Fruit fly (Drosophila melanogaster): ENCODE data around the gene dnk.

The dnk gene

dm6 chr3R:19031210-19031609 lies 50.4 kb downstream of the dnk start, which contains the start of the genes Prp18 and CG6013 (continued):
- TF ChIP-seq CG6254 (GFP tag; optimal IDR thresholded peaks at IDR 0.05) (peak; percentile 14), CG2875 (GFP tag; optimal IDR thresholded peaks at IDR 0.05) (no peak), CG9609 (GFP tag; optimal IDR thresholded peaks at IDR 0.05) (no peak), pum (GFP tag; optimal IDR thresholded peaks at IDR 0.05) (no peak), hkb (optimal IDR thresholded peaks at IDR 0.05) (no peak), hkb (GFP tag; IDR thresholded peaks at IDR 0.05) (no peak), Oaz (GFP tag; IDR thresholded peaks at IDR 0.05) (no peak), CG16815 (GFP tag; optimal IDR thresholded peaks at IDR 0.05) (no peak), CG31388 (GFP tag; optimal IDR thresholded peaks at IDR 0.05) (no peak), CG8089 (GFP tag; optimal IDR thresholded peaks at IDR 0.05) (no peak), Pdp1 (GFP tag; optimal IDR thresholded peaks at IDR 0.05) (no peak), crol (GFP tag; IDR thresholded peaks at IDR 0.05) (no peak), otp (GFP tag; IDR thresholded peaks at IDR 0.05) (no peak), rib (GFP tag; IDR thresholded peaks at IDR 0.05) (no peak), ash1 (GFP tag; optimal IDR thresholded peaks at IDR 0.05) (no peak), zfh1 (GFP tag; IDR thresholded peaks at IDR 0.05) (peak; percentile 32; the same call in 1 of the 3 replicates), Ets65A (GFP tag) (no peak), her (GFP tag; optimal IDR thresholded peaks at IDR 0.05) (no peak), CG7928 (GFP tag; optimal IDR thresholded peaks at IDR 0.05) (no peak), CG12744 (GFP tag; optimal IDR thresholded peaks at IDR 0.05) (no peak), CG8290 (GFP tag; optimal IDR thresholded peaks at IDR 0.05) (no peak), CG8290 (tag; optimal IDR thresholded peaks at IDR 0.05) (no peak), gcm (GFP tag; optimal IDR thresholded peaks at IDR 0.05) (peak; percentile 44), Antp (GFP tag; optimal IDR thresholded peaks at IDR 0.05) (no peak), CG18599 (GFP tag; optimal IDR thresholded peaks at IDR 0.05) (peak; percentile 54), Lim3 (GFP tag; IDR thresholded peaks at IDR 0.05) (no peak), slou (GFP tag; optimal IDR thresholded peaks at IDR 0.05) (no peak), da (GFP tag; optimal IDR thresholded peaks at IDR 0.05) (no peak), Hand (GFP tag; optimal IDR thresholded peaks at IDR 0.05) (no peak), CG4424 (GFP tag; optimal IDR thresholded peaks at IDR 0.05) (peak; percentile 53), CG1647 (GFP tag; optimal IDR thresholded peaks at IDR 0.05) (no peak), Hmx (GFP tag; optimal IDR thresholded peaks at IDR 0.05) (no peak), CG12071 (GFP tag; optimal IDR thresholded peaks at IDR 0.05) (no peak), lbe (GFP tag; optimal IDR thresholded peaks at IDR 0.05) (no peak), CG3847 (GFP tag; IDR thresholded peaks at IDR 0.05) (0 out of 2 replicates have a peak, but pooled peaks have one; percentile 34), lilli (GFP tag; optimal IDR thresholded peaks at IDR 0.05) (no peak), Dfd (GFP tag; optimal IDR thresholded peaks at IDR 0.05) (no peak), CG8388 (GFP tag; optimal IDR thresholded peaks at IDR 0.05) (peak; percentile 47), CG7271 (tag; optimal IDR thresholded peaks at IDR 0.05) (peak; percentile 65), CG2120 (GFP tag; optimal IDR thresholded peaks at IDR 0.05) (peak; percentile 25), mam (GFP tag; optimal IDR thresholded peaks at IDR 0.05) (no peak), CG30020 (tag; optimal IDR thresholded peaks at IDR 0.05) (peak; percentile 65), ewg (GFP tag; optimal IDR thresholded peaks at IDR 0.05) (no peak), Poxn (GFP tag; IDR thresholded peaks at IDR 0.05) (no peak), ERR (GFP tag; optimal IDR thresholded peaks at IDR 0.05) (no peak), inv (GFP tag; IDR thresholded peaks at IDR 0.05; ENCODE audit: partially characterized antibody) (no peak), Eip74EF (GFP tag; optimal IDR thresholded peaks at IDR 0.05) (peak in 1 of 2 experiments; percentile 9), CG43689 (GFP tag; IDR thresholded peaks at IDR 0.05) (no peak), CG12219 (GFP tag; optimal IDR thresholded peaks at IDR 0.05) (no peak), Gsc (GFP tag; IDR thresholded peaks at IDR 0.05) (no peak), CG11723 (GFP tag; optimal IDR thresholded peaks at IDR 0.05) (no peak), chinmo (GFP tag; IDR thresholded peaks at IDR 0.05; ENCODE audit: partially characterized antibody) (no peak), Dll (GFP tag; IDR thresholded peaks at IDR 0.05; ENCODE audit: partially characterized antibody) (no peak)

All from whole organism, embryonic.